Fruit fly (Drosophila melanogaster): ENCODE data around the gene CG32112.

- TF ChIP-seq CG7271 (tag; optimal IDR thresholded peaks at IDR 0.05), result no peak
- TF ChIP-seq CG3838 (GFP tag; optimal IDR thresholded peaks at IDR 0.05), result no peak
- no peak for TF ChIP-seq Eip74EF (GFP tag; optimal IDR thresholded peaks at IDR 0.05)
- TF ChIP-seq CG6765 (GFP tag; optimal IDR thresholded peaks at IDR 0.05), result no peak
- TF ChIP-seq CG17328 (GFP tag; IDR thresholded peaks at IDR 0.05), result no peak
- TF ChIP-seq crp (GFP tag; optimal IDR thresholded peaks at IDR 0.05), result no peak
- no peak for TF ChIP-seq CG10366 (GFP tag; IDR thresholded peaks at IDR 0.05)
- TF ChIP-seq emc (GFP tag; optimal IDR thresholded peaks at IDR 0.05), result no peak
- no peak for TF ChIP-seq chif (GFP tag; optimal IDR thresholded peaks at IDR 0.05)
Measured at dm6 chr3L:12694539-12695525, 46.7 kb upstream of the CG32112 start.
